Worm (Caenorhabditis elegans): ENCODE measurements around the gene meg-2.

Gene meg-2

ce11 chrX:13952347-13952746 is 26.4 kb upstream of the meg-2 start:
- no peak for TF ChIP-seq dmd-4 (tag; optimal IDR thresholded peaks at IDR 0.05; ENCODE audit: borderline replicate concordance)
- no peak for TF ChIP-seq unc-55 (GFP tag; optimal IDR thresholded peaks at IDR 0.05)
- no peak for TF ChIP-seq ceh-14 (tag; optimal IDR thresholded peaks at IDR 0.05)
- no peak for TF ChIP-seq pat-9 (tag; optimal IDR thresholded peaks at IDR 0.05)
- no peak for TF ChIP-seq unc-42 (tag; optimal IDR thresholded peaks at IDR 0.05)
- no peak for TF ChIP-seq hlh-8 (tag; optimal IDR thresholded peaks at IDR 0.05)
- TF ChIP-seq zip-5 (tag; optimal IDR thresholded peaks at IDR 0.05), result no peak
- TF ChIP-seq ceh-22 (tag; optimal IDR thresholded peaks at IDR 0.05), result no peak
- TF ChIP-seq gmeb-2 (tag; optimal IDR thresholded peaks at IDR 0.05), result no peak
- TF ChIP-seq elt-4 (tag; optimal IDR thresholded peaks at IDR 0.05), result no peak
- no peak for TF ChIP-seq K09A11.1 (tag; optimal IDR thresholded peaks at IDR 0.05; ENCODE audit: insufficient read depth)
- TF ChIP-seq npax-4 (tag; optimal IDR thresholded peaks at IDR 0.05), result no peak

DNA sequence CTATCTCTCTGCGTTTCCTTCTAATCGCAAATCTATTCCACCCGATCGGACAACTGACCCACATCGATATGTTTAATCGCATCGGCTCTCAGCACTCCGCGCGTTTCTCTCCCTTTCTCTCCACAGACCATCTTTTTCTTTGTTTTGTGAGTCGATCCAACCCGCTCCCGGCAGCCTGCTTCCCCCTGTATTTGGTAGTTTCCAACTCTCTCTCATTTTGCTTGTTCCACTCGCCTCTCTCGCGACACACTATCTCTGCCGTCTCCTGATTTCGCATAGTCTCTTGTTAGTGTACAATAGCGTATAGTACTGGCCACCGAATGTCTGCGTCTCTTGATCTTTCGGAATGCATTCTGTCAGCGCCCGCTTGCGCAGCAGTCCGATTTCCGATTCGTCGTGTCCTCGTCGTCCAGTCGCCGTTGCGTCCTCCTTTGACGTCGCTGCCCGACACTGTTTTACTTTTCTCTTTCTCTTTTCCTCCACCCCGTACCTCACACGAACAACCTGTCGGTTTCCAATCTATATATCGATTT is 24.8 kb upstream of the meg-2 start:
- TF ChIP-seq hlh-15 (tag; optimal IDR thresholded peaks at IDR 0.05) (no peak), eyg-1 (tag; optimal IDR thresholded peaks at IDR 0.05) (peak; percentile 14), nhr-11 (tag; optimal IDR thresholded peaks at IDR 0.05) (no peak), ceh-19 (GFP tag; optimal IDR thresholded peaks at IDR 0.05) (no peak), ceh-18 (tag; optimal IDR thresholded peaks at IDR 0.05) (peak; percentile 28), mec-3 (tag; optimal IDR thresholded peaks at IDR 0.05; ENCODE audit: borderline replicate concordance) (no peak), che-1 (tag; optimal IDR thresholded peaks at IDR 0.05) (no peak), F13H6.1 (tag; optimal IDR thresholded peaks at IDR 0.05) (peak; percentile 68), ceh-22 (tag; optimal IDR thresholded peaks at IDR 0.05) (peak; percentile 45), K02D7.2 (tag; optimal IDR thresholded peaks at IDR 0.05) (no peak), tbx-2 (tag; optimal IDR thresholded peaks at IDR 0.05) (peak; percentile 60), ceh-48 (tag; optimal IDR thresholded peaks at IDR 0.05) (no peak), ceh-9 (tag; optimal IDR thresholded peaks at IDR 0.05) (no peak), ceh-34 (tag; optimal IDR thresholded peaks at IDR 0.05) (peak; percentile 56), fkh-6 (tag; optimal IDR thresholded peaks at IDR 0.05) (no peak), fax-1 (tag; optimal IDR thresholded peaks at IDR 0.05) (no peak), ceh-31 (tag; optimal IDR thresholded peaks at IDR 0.05) (peak; percentile 66), lim-6 (tag; optimal IDR thresholded peaks at IDR 0.05) (no peak), ceh-14 (tag; optimal IDR thresholded peaks at IDR 0.05) (no peak), unc-55 (GFP tag; optimal IDR thresholded peaks at IDR 0.05) (peak; percentile 44), pqm-1 (tag; optimal IDR thresholded peaks at IDR 0.05) (no peak), ztf-16 (tag; optimal IDR thresholded peaks at IDR 0.05) (no peak), sdc-2 (tag; optimal IDR thresholded peaks at IDR 0.05) (peak; percentile 39), hlh-8 (tag; optimal IDR thresholded peaks at IDR 0.05) (no peak), pax-1 (tag; optimal IDR thresholded peaks at IDR 0.05) (no peak), C08G9.2 (tag; optimal IDR thresholded peaks at IDR 0.05) (peak; percentile 14), pat-9 (tag; optimal IDR thresholded peaks at IDR 0.05) (no peak), nhr-232 (tag; optimal IDR thresholded peaks at IDR 0.05) (no peak), zip-5 (tag; optimal IDR thresholded peaks at IDR 0.05) (no peak), K09A11.1 (tag; optimal IDR thresholded peaks at IDR 0.05; ENCODE audit: insufficient read depth) (no peak), ahr-1 (tag; optimal IDR thresholded peaks at IDR 0.05) (no peak), hlh-13 (GFP tag; optimal IDR thresholded peaks at IDR 0.05) (no peak), madf-2 (tag; optimal IDR thresholded peaks at IDR 0.05) (peak; percentile 5), syd-9 (tag; optimal IDR thresholded peaks at IDR 0.05) (peak; percentile 26), elt-2 (tag; optimal IDR thresholded peaks at IDR 0.05) (no peak), pha-2 (tag; optimal IDR thresholded peaks at IDR 0.05) (no peak), ceh-24 (tag; optimal IDR thresholded peaks at IDR 0.05) (no peak), nfya-1 (tag; optimal IDR thresholded peaks at IDR 0.05) (peak; percentile 53), pag-3 (tag; optimal IDR thresholded peaks at IDR 0.05; ENCODE audit: borderline replicate concordance) (no peak), npax-4 (tag; optimal IDR thresholded peaks at IDR 0.05) (no peak), hlh-6 (tag; optimal IDR thresholded peaks at IDR 0.05) (no peak), ttx-3 (tag; optimal IDR thresholded peaks at IDR 0.05) (no peak), lin-11 (tag; optimal IDR thresholded peaks at IDR 0.05) (no peak), C38D4.7 (GFP tag; optimal IDR thresholded peaks at IDR 0.05) (no peak), hlh-30 (tag; optimal IDR thresholded peaks at IDR 0.05; ENCODE audit: insufficient read depth) (peak; percentile 44), ceh-6 (GFP tag; optimal IDR thresholded peaks at IDR 0.05) (peak; percentile 2)

All from whole organism, late embryonic.